Worm (Caenorhabditis elegans) whole organism, L2 larva: ENCODE data around the gene C15H11.13.

Experiments
- C34F6.9 ChIP-seq: fragments of 150-350 bp; optimal IDR thresholded peaks from 2 replicates; lab custom pipeline; 2014; ENCODE audit warnings: missing biosample characterization, missing genetic modification characterization
- F13H6.1 ChIP-seq: sonication (generic microtip); optimal IDR thresholded peaks from 2 replicates; lab custom pipeline; 2016; ENCODE audit warnings: missing genetic modification characterization, missing compliant biosample characterization
- R02D3.7 ChIP-seq: fragments of 150-350 bp; optimal IDR thresholded peaks from 2 replicates; lab custom pipeline; 2014; ENCODE audit warnings: missing biosample characterization, missing genetic modification characterization
- Y55F3AM.14 ChIP-seq: fragments of 200-800 bp; sonication (Bioruptor generic); optimal IDR thresholded peaks from 2 replicates; lab custom pipeline; 2018; ENCODE audit warnings: mild to moderate bottlenecking, missing genetic modification characterization, missing compliant biosample characterization
- ZK546.5 ChIP-seq: sonication (generic microtip); optimal IDR thresholded peaks from 2 replicates; lab custom pipeline; 2017; ENCODE audit warnings: missing biosample characterization, missing genetic modification characterization
- alr-1 ChIP-seq: fragments of 150-350 bp; optimal IDR thresholded peaks from 2 replicates; lab custom pipeline; 2014; ENCODE audit warnings: missing biosample characterization, missing genetic modification characterization
- aly-2 ChIP-seq: fragments of 150-350 bp; optimal IDR thresholded peaks from 2 replicates; lab custom pipeline; 2014; ENCODE audit warnings: missing biosample characterization, missing genetic modification characterization
- ama-1 ChIP-seq: fragments of 150-350 bp; optimal IDR thresholded peaks from 2 replicates; lab custom pipeline; 2018; ENCODE audit warnings: inconsistent platforms
- blmp-1 ChIP-seq: sonication (generic microtip); optimal IDR thresholded peaks from 2 replicates; lab custom pipeline; 2017; ENCODE audit warnings: missing genetic modification characterization, mild to moderate bottlenecking, missing compliant biosample characterization, antibody characterized with exemption, moderate library complexity; ENCODE audit not compliant: insufficient read depth
- ceh-16 ChIP-seq: fragments of 150-350 bp; optimal IDR thresholded peaks from 2 replicates; lab custom pipeline; 2014; ENCODE audit warnings: missing biosample characterization, missing genetic modification characterization
- ceh-82 ChIP-seq: fragments of 150-350 bp; optimal IDR thresholded peaks from 2 replicates; lab custom pipeline; 2014; ENCODE audit warnings: missing biosample characterization, missing genetic modification characterization
- crh-2 ChIP-seq: sonication (generic microtip); optimal IDR thresholded peaks from 2 replicates; lab custom pipeline; 2017; ENCODE audit warnings: missing biosample characterization, missing genetic modification characterization
- egl-27 ChIP-seq: sonication (generic microtip); optimal IDR thresholded peaks from 3 replicates; lab custom pipeline; 2017; ENCODE audit warnings: missing biosample characterization, missing genetic modification reagents, missing genetic modification characterization
- elt-1 ChIP-seq: fragments of 150-350 bp; optimal IDR thresholded peaks from 2 replicates; lab custom pipeline; 2014; ENCODE audit warnings: missing biosample characterization, missing genetic modification characterization
- elt-3 ChIP-seq: sonication (generic microtip); optimal IDR thresholded peaks from 2 replicates; lab custom pipeline; 2017; ENCODE audit warnings: missing biosample characterization, missing genetic modification characterization
- fos-1 ChIP-seq: fragments of 150-350 bp; optimal IDR thresholded peaks from 2 replicates; lab custom pipeline; 2014; ENCODE audit warnings: missing biosample characterization, missing genetic modification characterization
- gmeb-1 ChIP-seq: fragments of 150-350 bp; optimal IDR thresholded peaks from 2 replicates; lab custom pipeline; 2014; ENCODE audit warnings: missing biosample characterization, missing genetic modification characterization
- lin-11 ChIP-seq: fragments of 150-350 bp; sonication (generic microtip); optimal IDR thresholded peaks from 2 replicates; lab custom pipeline; 2014; ENCODE audit warnings: missing biosample characterization, missing genetic modification characterization, inconsistent platforms, mixed read lengths
- lin-13 ChIP-seq: fragments of 150-350 bp; optimal IDR thresholded peaks from 2 replicates; lab custom pipeline; 2014; ENCODE audit warnings: missing biosample characterization, missing genetic modification reagents, missing genetic modification characterization
- lin-39 ChIP-seq: fragments of 150-350 bp; optimal IDR thresholded peaks from 2 replicates; lab custom pipeline; 2014; ENCODE audit warnings: missing biosample characterization, missing genetic modification reagents, missing genetic modification characterization
- lsy-2 ChIP-seq, 2 experiments: fragments of 150-350 bp in 1 of 2; sonication (generic microtip) in 1 of 2; optimal IDR thresholded peaks; 2 replicates each; lab custom pipeline; 2014 to 2017; ENCODE audit warnings: missing biosample characterization in 2 of 2, missing genetic modification characterization in 2 of 2
- mab-5 ChIP-seq: fragments of 150-350 bp; optimal IDR thresholded peaks from 2 replicates; lab custom pipeline; 2014; ENCODE audit warnings: missing biosample characterization, missing genetic modification characterization
- mbf-1 ChIP-seq: sonication (generic microtip); optimal IDR thresholded peaks from 2 replicates; lab custom pipeline; 2017; ENCODE audit warnings: missing biosample characterization, missing genetic modification characterization
- mdl-1 ChIP-seq, 2 experiments: fragments of 150-350 bp in 1 of 2; sonication (generic microtip) in 1 of 2; optimal IDR thresholded peaks; 2 replicates each; lab custom pipeline; 2017; ENCODE audit warnings: missing biosample characterization in 2 of 2, missing genetic modification characterization in 2 of 2
- nhr-10 ChIP-seq: sonication (generic microtip); optimal IDR thresholded peaks from 2 replicates; lab custom pipeline; 2017; ENCODE audit warnings: missing biosample characterization, missing genetic modification characterization
- nhr-11 ChIP-seq: fragments of 150-350 bp; optimal IDR thresholded peaks from 2 replicates; lab custom pipeline; 2014; ENCODE audit warnings: missing biosample characterization, missing genetic modification characterization
- nhr-12 ChIP-seq: fragments of 150-350 bp; optimal IDR thresholded peaks from 2 replicates; lab custom pipeline; 2014; ENCODE audit warnings: missing biosample characterization, missing genetic modification characterization
- nhr-129 ChIP-seq: fragments of 150-350 bp; optimal IDR thresholded peaks from 2 replicates; lab custom pipeline; 2014; ENCODE audit warnings: missing biosample characterization, missing genetic modification characterization
- nhr-21 ChIP-seq: fragments of 150-350 bp; optimal IDR thresholded peaks from 2 replicates; lab custom pipeline; 2014; ENCODE audit warnings: missing biosample characterization, missing genetic modification characterization
- nhr-23 ChIP-seq: fragments of 150-350 bp; optimal IDR thresholded peaks from 2 replicates; lab custom pipeline; 2014; ENCODE audit warnings: missing biosample characterization, missing genetic modification reagents, missing genetic modification characterization
- nhr-237 ChIP-seq: fragments of 150-350 bp; optimal IDR thresholded peaks from 2 replicates; lab custom pipeline; 2014; ENCODE audit warnings: missing biosample characterization, missing genetic modification characterization
- nhr-6 ChIP-seq: fragments of 150-350 bp; optimal IDR thresholded peaks from 2 replicates; lab custom pipeline; 2014; ENCODE audit warnings: missing biosample characterization, missing genetic modification characterization
- nhr-77 ChIP-seq: fragments of 150-350 bp; optimal IDR thresholded peaks from 2 replicates; lab custom pipeline; 2014; ENCODE audit warnings: missing biosample characterization, missing genetic modification characterization
- peb-1 ChIP-seq: fragments of 150-350 bp; optimal IDR thresholded peaks from 2 replicates; lab custom pipeline; 2014; ENCODE audit warnings: missing biosample characterization, missing genetic modification characterization
- sem-4 ChIP-seq: fragments of 150-350 bp; optimal IDR thresholded peaks from 2 replicates; lab custom pipeline; 2014; ENCODE audit warnings: missing biosample characterization, missing genetic modification reagents, missing genetic modification characterization
- skn-1 ChIP-seq: sonication (generic microtip); optimal IDR thresholded peaks from 2 replicates; lab custom pipeline; 2017; ENCODE audit warnings: missing biosample characterization, missing genetic modification characterization
- sma-3 ChIP-seq: sonication (generic microtip); optimal IDR thresholded peaks from 2 replicates; lab custom pipeline; 2016; ENCODE audit warnings: missing genetic modification reagents, missing genetic modification characterization, missing compliant biosample characterization
- sma-9 ChIP-seq, 2 experiments: fragments of 150-350 bp in 1 of 2; sonication (generic microtip) in 1 of 2; optimal IDR thresholded peaks; 2 replicates each; lab custom pipeline; 2014 to 2016; ENCODE audit warnings: missing genetic modification characterization in 2 of 2, mild to moderate bottlenecking in 1 of 2, missing biosample characterization in 1 of 2, missing compliant biosample characterization in 1 of 2, missing genetic modification reagents in 1 of 2, moderate library complexity in 1 of 2
- snpc-4 ChIP-seq: fragments of 150-350 bp; optimal IDR thresholded peaks from 2 replicates; lab custom pipeline; 2014; ENCODE audit warnings: missing biosample characterization, missing genetic modification characterization
- unc-39 ChIP-seq: fragments of 150-350 bp; optimal IDR thresholded peaks from 2 replicates; lab custom pipeline; 2014; ENCODE audit warnings: missing biosample characterization, missing genetic modification characterization
- unc-55 ChIP-seq: fragments of 150-350 bp; sonication (generic microtip); optimal IDR thresholded peaks from 3 replicates; lab custom pipeline; 2014; ENCODE audit warnings: missing biosample characterization, missing genetic modification reagents, missing genetic modification characterization
- unc-62 ChIP-seq: fragments of 150-350 bp; optimal IDR thresholded peaks from 2 replicates; lab custom pipeline; 2014; ENCODE audit warnings: missing biosample characterization, missing genetic modification reagents, missing genetic modification characterization
- zag-1 ChIP-seq: fragments of 150-350 bp; optimal IDR thresholded peaks from 2 replicates; lab custom pipeline; 2014; ENCODE audit warnings: missing biosample characterization, missing genetic modification characterization
- ztf-11 ChIP-seq: sonication (generic microtip); optimal IDR thresholded peaks from 2 replicates; lab custom pipeline; 2017; ENCODE audit warnings: missing biosample characterization, missing genetic modification characterization
- ztf-4 ChIP-seq: fragments of 150-350 bp; optimal IDR thresholded peaks from 2 replicates; lab custom pipeline; 2014; ENCODE audit warnings: missing biosample characterization, missing genetic modification characterization

The C15H11.13 gene

DNA sequence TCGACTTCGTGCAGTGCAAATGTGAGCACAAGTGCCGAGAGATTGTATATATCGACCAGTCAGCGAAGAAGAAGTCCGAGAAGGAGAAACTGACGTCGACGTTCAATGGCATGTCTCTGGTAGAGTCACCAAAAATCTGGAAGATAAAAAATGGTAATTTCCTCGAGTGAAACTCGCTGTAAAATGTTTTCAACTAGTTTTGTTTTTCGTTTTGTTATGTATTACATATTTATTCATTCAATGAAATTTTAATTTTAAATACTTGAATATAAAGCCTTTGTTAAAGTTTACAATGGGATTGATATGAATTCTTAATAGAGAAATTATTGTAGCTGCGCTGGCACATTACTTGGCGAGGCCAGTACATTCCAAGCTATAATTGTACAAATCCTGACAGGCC is 25.0 kb downstream of the C15H11.13 start:
- TF ChIP-seq unc-39 (no peak), sma-3 (GFP tag; lab: Kevin White, UChicago) (no peak), zag-1 (tag; lab: Kevin White, UChicago) (no peak), Y55F3AM.14 (GFP tag; lab: Kevin White, UChicago) (no peak), lin-13 (no peak), elt-3 (tag; lab: Kevin White, UChicago) (no peak), alr-1 (tag; lab: Kevin White, UChicago) (no peak), ZK546.5 (no peak), fos-1 (tag; lab: Kevin White, UChicago) (no peak), unc-62 (GFP tag; lab: Kevin White, UChicago) (no peak), elt-1 (no peak), R02D3.7 (tag; lab: Kevin White, UChicago) (no peak)

DNA sequence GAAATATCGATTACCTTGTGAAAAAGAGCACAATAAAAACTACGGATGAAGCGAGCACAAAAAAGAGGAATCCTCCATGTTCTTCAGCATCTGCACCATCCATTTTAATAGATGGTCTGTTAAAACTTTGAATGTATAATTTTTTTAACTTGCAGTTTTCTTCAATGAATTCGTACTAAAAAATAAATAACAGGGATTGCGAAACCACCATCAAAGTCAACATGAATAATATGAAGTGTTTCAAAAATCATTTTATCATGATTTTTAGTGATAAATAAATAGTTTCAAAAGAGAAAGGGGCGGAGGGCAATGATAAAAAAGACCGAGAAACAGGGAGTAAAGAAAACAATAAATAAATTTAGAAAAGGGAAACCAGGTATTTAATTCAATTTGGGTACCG is 26.5 kb downstream of the C15H11.13 start, which contains the start of gene dhs-22:
Gene dhs-22 (minus strand): TSS at position 116 of the 400 bp plus-strand sequence.
- TF ChIP-seq elt-1 (no peak), nhr-11 (no peak), unc-55 (GFP tag; lab: Kevin White, UChicago) (no peak), mdl-1 (tag; optimal IDR thresholded peaks at IDR 0.05; lab: Kevin White, UChicago) (no peak), blmp-1 (tag; lab: Kevin White, UChicago) (no peak), unc-39 (no peak), ztf-11 (tag; lab: Kevin White, UChicago) (no peak)

DNA sequence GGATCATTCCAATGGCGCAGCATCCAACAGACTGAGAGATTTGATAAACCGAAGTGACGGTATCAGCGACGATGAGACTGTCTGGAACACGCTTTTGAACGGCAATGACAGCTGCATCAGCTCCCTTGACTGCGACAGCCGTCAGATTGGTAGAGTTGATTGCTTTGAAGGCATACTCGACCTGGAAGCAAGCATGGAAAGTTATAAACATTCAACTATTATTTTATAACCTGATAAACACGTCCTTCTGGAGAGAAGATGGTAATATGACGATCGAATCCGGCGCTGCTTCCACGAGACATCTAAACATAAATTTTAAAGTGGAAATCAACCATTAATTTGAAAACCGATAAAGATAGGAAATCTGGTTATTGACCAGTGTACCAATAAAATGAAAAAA is 27.5 kb downstream of the C15H11.13 start, which contains the start of gene pas-1:
Gene pas-1 (minus strand): TSS at position 302 of the 400 bp plus-strand sequence.
- TF ChIP-seq ceh-16 (no peak), skn-1 (tag; lab: Kevin White, UChicago) (no peak), F13H6.1 (no peak), ztf-11 (tag; lab: Kevin White, UChicago) (no peak), ztf-4 (tag; lab: Kevin White, UChicago) (no peak), C34F6.9 (tag; lab: Kevin White, UChicago) (no peak), nhr-77 (no peak), nhr-10 (no peak)

DNA sequence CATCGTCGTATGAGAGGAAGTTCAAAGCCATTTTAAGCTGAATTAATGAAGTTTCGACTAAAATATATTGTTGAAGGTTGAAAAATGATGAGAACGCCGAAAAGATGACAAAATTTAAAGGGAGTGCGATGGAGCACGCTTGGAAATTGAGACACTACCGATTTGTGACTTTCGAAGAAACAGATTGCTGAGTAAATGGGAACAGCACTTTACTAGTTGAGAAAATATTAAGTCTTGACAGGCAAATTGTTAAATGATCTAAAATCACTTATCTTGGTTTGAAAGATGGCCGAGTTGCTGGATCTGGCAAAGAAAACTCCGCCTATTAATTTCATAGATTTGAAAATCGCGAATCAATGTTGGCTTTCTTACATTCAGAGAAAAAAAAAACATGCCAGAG is 28.4 kb downstream of the C15H11.13 start, which contains the start of gene rpoa-12:
Gene rpoa-12 (minus strand): TSS at position 37 of the 400 bp plus-strand sequence.
- TF ChIP-seq ama-1 (lab: Kevin White, UChicago) (no peak), nhr-21 (tag; lab: Kevin White, UChicago) (no peak), nhr-77 (no peak), ZK546.5 (no peak), unc-39 (no peak), lin-11 (tag; lab: Kevin White, UChicago) (no peak), fos-1 (tag; lab: Kevin White, UChicago) (no peak), ceh-82 (no peak), nhr-129 (tag; lab: Kevin White, UChicago) (peak; percentile 59), nhr-237 (tag; lab: Kevin White, UChicago) (no peak), unc-55 (GFP tag; lab: Kevin White, UChicago) (peak; percentile 58), nhr-23 (tag; lab: Kevin White, UChicago) (no peak), peb-1 (tag; lab: Kevin White, UChicago) (no peak), nhr-10 (no peak), mdl-1 (tag; optimal IDR thresholded peaks at IDR 0.05; lab: Kevin White, UChicago) (no peak), crh-2 (tag; lab: Kevin White, UChicago) (peak; percentile 40), R02D3.7 (tag; lab: Kevin White, UChicago) (no peak), gmeb-1 (tag; lab: Kevin White, UChicago) (no peak), sma-3 (GFP tag; lab: Kevin White, UChicago) (peak; percentile 30), elt-3 (tag; lab: Kevin White, UChicago) (no peak), nhr-6 (tag; lab: Kevin White, UChicago) (no peak), Y55F3AM.14 (GFP tag; lab: Kevin White, UChicago) (no peak), snpc-4 (tag; lab: Kevin White, UChicago) (no peak), nhr-11 (no peak), mbf-1 (tag; lab: Kevin White, UChicago) (no peak), elt-1 (no peak), egl-27 (no peak), lsy-2 (tag; optimal IDR thresholded peaks at IDR 0.05; lab: Kevin White, UChicago) (peak in 1 of 2 experiments; percentile 44), lin-13 (no peak), skn-1 (tag; lab: Kevin White, UChicago) (peak; percentile 84), aly-2 (tag; lab: Kevin White, UChicago) (no peak), unc-62 (GFP tag; lab: Kevin White, UChicago) (no peak), nhr-12 (tag; lab: Kevin White, UChicago) (no peak), sma-9 (GFP tag; optimal IDR thresholded peaks at IDR 0.05; lab: Kevin White, UChicago) (peak; percentile 43), sma-9 (tag; optimal IDR thresholded peaks at IDR 0.05; lab: Kevin White, UChicago) (no peak), C34F6.9 (tag; lab: Kevin White, UChicago) (peak; percentile 68), mab-5 (tag; lab: Kevin White, UChicago) (no peak), sem-4 (no peak), F13H6.1 (peak; percentile 5), alr-1 (tag; lab: Kevin White, UChicago) (no peak), blmp-1 (tag; lab: Kevin White, UChicago) (no peak), ztf-4 (tag; lab: Kevin White, UChicago) (no peak), ztf-11 (tag; lab: Kevin White, UChicago) (no peak), lin-39 (no peak), ceh-16 (no peak)
